Fruit fly (Drosophila melanogaster) whole organism, embryonic: ENCODE measurements around the gene CG10970.

Source experiments
- BEAF-32 ChIP-seq: fragments of 200-800 bp; sonication (Bioruptor generic); optimal IDR thresholded peaks from 3 replicates; lab custom pipeline; 2017; ENCODE audit warnings: missing biosample characterization, missing genetic modification characterization, mild to moderate bottlenecking, moderate library complexity, missing genetic modification reagents
- CG10431 ChIP-seq: fragments of 200-800 bp; sonication (Bioruptor generic); optimal IDR thresholded peaks from 3 replicates; lab custom pipeline; 2018; ENCODE audit warnings: missing biosample characterization, mild to moderate bottlenecking, missing genetic modification characterization
- CG10565 ChIP-seq: fragments of 200-800 bp; sonication (Bioruptor generic); optimal IDR thresholded peaks from 3 replicates; lab custom pipeline; 2016; ENCODE audit warnings: missing biosample characterization, mild to moderate bottlenecking, missing genetic modification characterization
- CG1233 ChIP-seq: fragments of 200-800 bp; sonication (Bioruptor generic); optimal IDR thresholded peaks from 4 replicates; lab custom pipeline; 2018; ENCODE audit warnings: missing biosample characterization, mild to moderate bottlenecking, missing genetic modification characterization
- CG13296 ChIP-seq: fragments of 200-800 bp; sonication (Bioruptor generic); optimal IDR thresholded peaks from 3 replicates; lab custom pipeline; 2018; ENCODE audit warnings: missing biosample characterization, mild to moderate bottlenecking, missing genetic modification characterization
- CG15696 ChIP-seq: fragments of 200-800 bp; sonication (Bioruptor generic); optimal IDR thresholded peaks from 2 replicates; lab custom pipeline; 2019; ENCODE audit warnings: missing biosample characterization, mild to moderate bottlenecking, missing genetic modification characterization, moderate library complexity
- CG2129 ChIP-seq: fragments of 200-800 bp; sonication (Bioruptor generic); IDR thresholded peaks from 2 replicates; pipeline ENCODE4 v1.3.6; 2022; ENCODE audit warnings: missing biosample characterization, missing genetic modification characterization; ENCODE audit not compliant: partially characterized antibody
- CG2889 ChIP-seq: fragments of 200-800 bp; sonication (Bioruptor generic); IDR thresholded peaks from 3 replicates; pipeline ENCODE4 v1.3.6; 2022; ENCODE audit warnings: missing biosample characterization, missing genetic modification characterization
- CG3407 ChIP-seq: fragments of 200-800 bp; sonication (Bioruptor generic); optimal IDR thresholded peaks from 2 replicates; lab custom pipeline; 2018; ENCODE audit warnings: missing biosample characterization, mild to moderate bottlenecking, missing genetic modification characterization
- CG4424 ChIP-seq: fragments of 200-800 bp; sonication (Bioruptor generic); optimal IDR thresholded peaks from 3 replicates; lab custom pipeline; 2016; ENCODE audit warnings: missing biosample characterization, missing genetic modification characterization
- CG4854 ChIP-seq: fragments of 200-800 bp; sonication (Bioruptor generic); optimal IDR thresholded peaks from 2 replicates; lab custom pipeline; 2016; ENCODE audit warnings: missing biosample characterization, missing genetic modification characterization, inconsistent platforms
- CG6813 ChIP-seq: fragments of 200-800 bp; sonication (Bioruptor generic); optimal IDR thresholded peaks from 2 replicates; lab custom pipeline; 2017; ENCODE audit warnings: missing biosample characterization, missing genetic modification characterization, mild to moderate bottlenecking, moderate library complexity, missing genetic modification reagents
- CG7372 ChIP-seq: fragments of 200-800 bp; sonication (Bioruptor generic); IDR thresholded peaks from 2 replicates; pipeline ENCODE4 v1.3.6; 2022; ENCODE audit warnings: missing biosample characterization, missing genetic modification characterization
- CG9727 ChIP-seq: fragments of 200-800 bp; sonication (Bioruptor generic); optimal IDR thresholded peaks from 3 replicates; lab custom pipeline; 2017; ENCODE audit warnings: missing biosample characterization, mild to moderate bottlenecking, missing genetic modification characterization
- Ets65A ChIP-seq: fragments of 200-800 bp; sonication (Bioruptor generic); peaks from one replicate; lab custom pipeline; 2016; ENCODE audit warnings: missing biosample characterization, missing genetic modification characterization
- HLH4C ChIP-seq: fragments of 200-800 bp; sonication (Bioruptor generic); IDR thresholded peaks from 3 replicates; pipeline ENCODE4 v1.3.6; 2022; ENCODE audit warnings: missing biosample characterization, missing genetic modification characterization; ENCODE audit not compliant: partially characterized antibody
- Lim3 ChIP-seq: fragments of 200-800 bp; sonication (Bioruptor generic); IDR thresholded peaks from 2 replicates; pipeline ENCODE4 v1.3.6; 2022; ENCODE audit warnings: missing biosample characterization, missing genetic modification characterization
- NfI ChIP-seq: fragments of 200-800 bp; sonication (Bioruptor generic); optimal IDR thresholded peaks from 3 replicates; lab custom pipeline; 2018; ENCODE audit warnings: missing biosample characterization, mild to moderate bottlenecking, missing genetic modification characterization, moderate library complexity
- ase ChIP-seq: fragments of 200-800 bp; sonication (Bioruptor generic); IDR thresholded peaks from 3 replicates; pipeline ENCODE4 v1.3.6; 2022; ENCODE audit warnings: missing biosample characterization, missing genetic modification characterization
- dmrt11E ChIP-seq: fragments of 200-800 bp; sonication (Bioruptor generic); optimal IDR thresholded peaks from 3 replicates; lab custom pipeline; 2018; ENCODE audit warnings: missing biosample characterization, mild to moderate bottlenecking, missing genetic modification characterization, moderate library complexity
- dmrt99B ChIP-seq: fragments of 200-800 bp; sonication (Bioruptor generic); optimal IDR thresholded peaks from 2 replicates; lab custom pipeline; 2018; ENCODE audit warnings: missing biosample characterization, mild to moderate bottlenecking, missing genetic modification characterization, moderate library complexity
- hbn ChIP-seq: fragments of 200-800 bp; sonication (Bioruptor generic); IDR thresholded peaks from 2 replicates; pipeline ENCODE4 v1.3.6; 2022; ENCODE audit warnings: missing biosample characterization, missing genetic modification characterization; ENCODE audit not compliant: partially characterized antibody
- lola ChIP-seq, 3 experiments: fragments of >200 bp in 2 of 3; fragments of 200-800 bp in 1 of 3; sonication (Bioruptor generic) in 1 of 3; optimal IDR thresholded peaks; 2 replicates each; lab custom pipeline; 2017 to 2019; ENCODE audit warnings: missing biosample characterization in 3 of 3, missing genetic modification characterization in 3 of 3, mild to moderate bottlenecking in 1 of 3, moderate library complexity in 1 of 3
- nmo ChIP-seq: fragments of 200-800 bp; sonication (Bioruptor generic); optimal IDR thresholded peaks from 2 replicates; lab custom pipeline; 2018; ENCODE audit warnings: missing biosample characterization, mild to moderate bottlenecking, missing genetic modification characterization, moderate library complexity
- pum ChIP-seq: fragments of 200-800 bp; sonication (Bioruptor generic); optimal IDR thresholded peaks from 2 replicates; lab custom pipeline; 2016; ENCODE audit warnings: missing biosample characterization, missing genetic modification characterization
- tap ChIP-seq: fragments of 200-800 bp; optimal IDR thresholded peaks from 3 replicates; lab custom pipeline; 2019; ENCODE audit warnings: missing biosample characterization, mild to moderate bottlenecking, missing genetic modification characterization, moderate library complexity
- toy ChIP-seq: fragments of 200-800 bp; sonication (Bioruptor generic); IDR thresholded peaks from 2 replicates; pipeline ENCODE4 v1.3.6; 2022; ENCODE audit warnings: missing biosample characterization, missing genetic modification characterization
- tup ChIP-seq: fragments of 200-800 bp; sonication (Bioruptor generic); optimal IDR thresholded peaks from 2 replicates; lab custom pipeline; 2016; ENCODE audit warnings: missing biosample characterization, mild to moderate bottlenecking, missing genetic modification characterization, moderate library complexity

The CG10970 gene

DNA sequence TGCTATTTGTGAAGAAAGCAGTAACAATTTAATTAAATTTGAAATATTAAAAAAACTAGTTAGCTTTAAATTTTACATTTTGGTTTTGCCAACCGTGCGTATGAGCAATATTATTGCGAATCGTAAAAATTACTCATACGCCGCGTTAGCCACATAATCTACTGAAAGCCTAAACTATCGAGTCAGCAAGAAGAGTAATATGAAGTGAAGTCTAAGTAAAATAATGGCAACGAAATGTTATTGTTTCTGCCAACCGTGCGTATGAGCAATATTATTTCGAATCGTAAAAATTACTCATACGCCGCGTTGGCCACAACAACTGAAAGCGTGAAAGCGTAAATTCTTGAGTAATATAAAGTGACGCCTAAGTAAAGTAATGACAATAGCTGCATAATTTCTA is 51.1 kb downstream of the CG10970 start (continued):
- no peak for TF ChIP-seq CG15696
- peak; percentile 52 for TF ChIP-seq Ets65A (GFP tag; lab: Kevin White, UChicago)
- TF ChIP-seq CG2129 (GFP tag; lab: Robert Waterston, UW): no peak
- TF ChIP-seq lola (GFP tag; optimal IDR thresholded peaks at IDR 0.05; lab: Kevin White, UChicago): peak in 1 of 3 experiments; percentile 1
- TF ChIP-seq hbn (GFP tag; lab: Robert Waterston, UW): no peak
- peak; percentile 17 for TF ChIP-seq dmrt11E (tag; lab: Kevin White, UChicago)
- no peak for TF ChIP-seq toy (GFP tag; lab: Robert Waterston, UW)
- TF ChIP-seq CG10565 (GFP tag; lab: Kevin White, UChicago): no peak
- no peak for TF ChIP-seq tap (tag; lab: Kevin White, UChicago)
- no peak for TF ChIP-seq CG1233 (GFP tag; lab: Kevin White, UChicago)
- TF ChIP-seq NfI: no peak
- peak; percentile 7 for TF ChIP-seq CG9727 (GFP tag; lab: Kevin White, UChicago)
- no peak for TF ChIP-seq tup (GFP tag; lab: Kevin White, UChicago)
- TF ChIP-seq pum (GFP tag; lab: Kevin White, UChicago): no peak
- no peak for TF ChIP-seq dmrt99B (tag; lab: Kevin White, UChicago)
- TF ChIP-seq BEAF-32 (GFP tag; lab: Kevin White, UChicago): no peak
- TF ChIP-seq CG6813 (GFP tag; lab: Kevin White, UChicago): no peak
- TF ChIP-seq nmo (GFP tag; lab: Kevin White, UChicago): no peak
- TF ChIP-seq CG4424 (GFP tag; lab: Kevin White, UChicago): no peak
- TF ChIP-seq CG4854 (GFP tag; lab: Kevin White, UChicago): no peak
- TF ChIP-seq CG7372: peak; percentile 91
- TF ChIP-seq CG3407 (GFP tag; lab: Kevin White, UChicago): no peak
- TF ChIP-seq CG2889 (GFP tag; lab: Robert Waterston, UW): no peak
- no peak for TF ChIP-seq HLH4C (GFP tag; lab: Robert Waterston, UW)
- no peak for TF ChIP-seq CG13296
- TF ChIP-seq Lim3 (GFP tag; lab: Robert Waterston, UW): no peak
- TF ChIP-seq ase (GFP tag; lab: Robert Waterston, UW): no peak
- no peak for TF ChIP-seq CG10431 (GFP tag; lab: Kevin White, UChicago)
